Worm (Caenorhabditis elegans): ENCODE measurements around the gene ZK1010.8.
A peak's percentile ranks its signal among the peaks of the same experiment; 100 is the strongest.

ZK1010.8 gene

DNA sequence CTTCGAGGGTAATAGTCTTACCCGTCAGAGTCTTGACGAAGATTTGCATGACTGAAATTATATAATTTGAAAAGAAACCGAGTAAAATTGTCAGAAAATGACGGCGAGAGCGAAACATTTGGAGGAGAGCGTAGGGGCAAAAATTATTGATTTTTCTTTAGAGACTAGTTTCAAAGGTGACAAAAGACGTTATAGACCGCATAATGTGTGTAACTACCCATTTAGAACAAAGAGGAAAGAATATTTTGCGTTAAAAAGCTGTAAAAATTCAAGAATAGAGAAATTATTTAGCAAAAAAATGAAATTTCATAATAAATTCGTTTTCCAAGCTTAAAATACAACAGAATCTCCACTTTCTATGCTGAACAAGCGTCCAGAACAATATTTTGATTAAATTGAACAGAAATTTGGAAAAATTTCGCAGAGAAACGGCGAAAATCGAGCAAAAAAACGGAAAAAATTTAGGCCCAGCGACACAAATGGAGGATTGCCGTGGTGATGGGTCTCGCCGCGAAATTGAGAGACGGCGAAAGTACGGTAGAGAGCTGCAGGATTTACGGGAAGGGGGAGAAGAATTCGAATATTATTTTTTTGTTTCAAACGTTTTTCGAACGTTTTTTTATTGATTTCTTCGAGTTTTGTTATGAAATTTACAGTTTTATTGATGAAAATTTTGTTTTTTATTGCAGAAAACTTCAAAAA, 21.8 kb downstream of the ZK1010.8 start, which contains the start of the genes ubq-2 and frg-1:
Gene ubq-2 (minus strand): TSS at position 51 of the 702 bp plus-strand sequence.
Gene frg-1 (plus strand): TSS at position 690 of the 702 bp plus-strand sequence.
- TF ChIP-seq T26A5.8 (tag; optimal IDR thresholded peaks at IDR 0.05) (no peak), akir-1 (GFP tag; optimal IDR thresholded peaks at IDR 0.05) (no peak), nfya-2 (GFP tag; IDR thresholded peaks at IDR 0.05) (no peak), attf-6 (GFP tag; IDR thresholded peaks at IDR 0.05) (0 out of 2 replicates have a peak, but pooled peaks have one; percentile 11), bed-1 (GFP tag; IDR thresholded peaks at IDR 0.05) (no peak), F37B4.10 (GFP tag; IDR thresholded peaks at IDR 0.05) (no peak), zfh-2 (GFP tag; conservative IDR thresholded peaks at IDR 0.05) (no peak), hrde-1 (tag; optimal IDR thresholded peaks at IDR 0.05; ENCODE audit: borderline replicate concordance) (no peak), hlh-12 (tag; optimal IDR thresholded peaks at IDR 0.05) (no peak), lir-1 (GFP tag; conservative IDR thresholded peaks at IDR 0.05) (peak; percentile 43; the same call in 1 of the 2 replicates), K11D2.4 (GFP tag; IDR thresholded peaks at IDR 0.05) (peak; percentile 77), Y95B8A.8 (GFP tag; IDR thresholded peaks at IDR 0.05) (0 out of 2 replicates have a peak, but pooled peaks have one; percentile 65), madf-3 (GFP tag; IDR thresholded peaks at IDR 0.05) (peak; percentile 82), cebp-2 (GFP tag; IDR thresholded peaks at IDR 0.05) (no peak), egl-44 (GFP tag; IDR thresholded peaks at IDR 0.05) (no peak), lin-35 (GFP tag; optimal IDR thresholded peaks at IDR 0.05) (peak in 2 of 3 experiments; percentile 22 to 70), T07F8.4 (tag; optimal IDR thresholded peaks at IDR 0.05) (no peak), ceh-79 (tag; optimal IDR thresholded peaks at IDR 0.05) (no peak), madf-6 (GFP tag; IDR thresholded peaks at IDR 0.05) (peak; percentile 92), D2030.7 (GFP tag; IDR thresholded peaks at IDR 0.05) (peak; percentile 79), snpc-4 (GFP tag; optimal IDR thresholded peaks at IDR 0.05) (peak; percentile 35), snpc-4 (tag; optimal IDR thresholded peaks at IDR 0.05) (peak; percentile 3 to 56 (median 41)), snpc-3.4 (tag; optimal IDR thresholded peaks at IDR 0.05) (peak; percentile 32), nhr-120 (GFP tag; IDR thresholded peaks at IDR 0.05) (no peak), chd-7 (tag; optimal IDR thresholded peaks at IDR 0.05) (peak; percentile 4), madf-10 (tag; optimal IDR thresholded peaks at IDR 0.05) (peak; percentile 37), pha-4 (tag; optimal IDR thresholded peaks at IDR 0.05) (peak; percentile 60), nhr-179 (tag; optimal IDR thresholded peaks at IDR 0.05) (no peak), B0035.1 (tag; optimal IDR thresholded peaks at IDR 0.05) (peak; percentile 22), dpff-1 (tag; optimal IDR thresholded peaks at IDR 0.05) (no peak), fkh-3 (tag; optimal IDR thresholded peaks at IDR 0.05) (no peak), F52B5.7 (tag; optimal IDR thresholded peaks at IDR 0.05) (no peak), tlf-1 (GFP tag; optimal IDR thresholded peaks at IDR 0.05) (peak; percentile 73), Y56A3A.18 (GFP tag; IDR thresholded peaks at IDR 0.05) (no peak), repo-1 (tag; optimal IDR thresholded peaks at IDR 0.05) (no peak), let-526 (GFP tag; IDR thresholded peaks at IDR 0.05) (0 out of 2 replicates have a peak, but pooled peaks have one; percentile 60), lsl-1 (GFP tag; optimal IDR thresholded peaks at IDR 0.05) (peak; percentile 96), K12H6.12 (tag; optimal IDR thresholded peaks at IDR 0.05) (peak; percentile 68), F55B11.4 (tag; optimal IDR thresholded peaks at IDR 0.05; ENCODE audit: borderline replicate concordance, insufficient read depth) (no peak), C06A6.2 (GFP tag; conservative IDR thresholded peaks at IDR 0.05) (no peak), attf-3 (GFP tag; conservative IDR thresholded peaks at IDR 0.05) (no peak), sea-2 (GFP tag; IDR thresholded peaks at IDR 0.05) (no peak), nfyb-1 (GFP tag; IDR thresholded peaks at IDR 0.05) (peak; percentile 86), mes-4 (tag; optimal IDR thresholded peaks at IDR 0.05) (no peak), nfya-1 (tag; optimal IDR thresholded peaks at IDR 0.05; ENCODE audit: borderline replicate concordance, insufficient read depth) (no peak), dpl-1 (GFP tag; optimal IDR thresholded peaks at IDR 0.05) (peak; percentile 65), attf-5 (GFP tag; optimal IDR thresholded peaks at IDR 0.05) (peak; percentile 89), ztf-22 (GFP tag; optimal IDR thresholded peaks at IDR 0.05) (no peak)
